Fruit fly (Drosophila melanogaster) whole organism, prepupa: ENCODE data around the gene CG42481.
A peak's percentile ranks its signal among the peaks of the same experiment; 100 is the strongest.

ENCODE experiments used
- Blimp-1 ChIP-seq: fragments of 200-800 bp; sonication (Bioruptor generic); optimal IDR thresholded peaks from 3 replicates; lab custom pipeline; 2017; ENCODE audit warnings: missing biosample characterization, missing genetic modification characterization, mild to moderate bottlenecking, moderate library complexity, missing genetic modification reagents
- CG10631 ChIP-seq: fragments of 200-800 bp; sonication (Bioruptor generic); optimal IDR thresholded peaks from 2 replicates; lab custom pipeline; 2016; ENCODE audit warnings: missing biosample characterization, missing genetic modification characterization
- CG10669 ChIP-seq: fragments of 200-800 bp; sonication (Bioruptor generic); optimal IDR thresholded peaks from 3 replicates; lab custom pipeline; 2018; ENCODE audit warnings: missing biosample characterization, mild to moderate bottlenecking, missing genetic modification characterization, moderate library complexity
- CG11294 ChIP-seq: fragments of 200-800 bp; sonication (Bioruptor generic); IDR thresholded peaks from 2 replicates; pipeline ENCODE4 v1.3.6; 2022; ENCODE audit warnings: missing biosample characterization, missing genetic modification characterization
- CG11762 ChIP-seq: fragments of 200-800 bp; sonication (Bioruptor generic); optimal IDR thresholded peaks from 3 replicates; lab custom pipeline; 2016; ENCODE audit warnings: missing biosample characterization, missing genetic modification characterization; ENCODE audit not compliant: insufficient read depth
- CG11902 ChIP-seq: fragments of 200-800 bp; sonication (Bioruptor generic); optimal IDR thresholded peaks from 3 replicates; lab custom pipeline; 2016; ENCODE audit warnings: missing biosample characterization, missing genetic modification characterization
- CG15336 ChIP-seq: fragments of 200-800 bp; sonication (Bioruptor generic); IDR thresholded peaks from 2 replicates; pipeline ENCODE4 v1.3.6; 2022; ENCODE audit warnings: missing biosample characterization, missing genetic modification characterization
- CG1621 ChIP-seq: fragments of 200-800 bp; sonication (Bioruptor generic); optimal IDR thresholded peaks from 3 replicates; lab custom pipeline; 2018; ENCODE audit warnings: missing biosample characterization, mild to moderate bottlenecking, missing genetic modification characterization
- CG16779 ChIP-seq: fragments of 200-800 bp; sonication (Bioruptor generic); optimal IDR thresholded peaks from 3 replicates; lab custom pipeline; 2017; ENCODE audit warnings: missing biosample characterization, mild to moderate bottlenecking, missing genetic modification characterization
- CG3032 ChIP-seq: fragments of 200-800 bp; optimal IDR thresholded peaks from 2 replicates; lab custom pipeline; 2019; ENCODE audit warnings: missing biosample characterization, mild to moderate bottlenecking, missing genetic modification characterization, moderate library complexity
- CG31627 ChIP-seq: fragments of 200-800 bp; sonication (Bioruptor generic); optimal IDR thresholded peaks from 3 replicates; lab custom pipeline; 2016; ENCODE audit warnings: missing biosample characterization, missing genetic modification characterization
- CG34406 ChIP-seq: fragments of 200-800 bp; sonication (Bioruptor generic); optimal IDR thresholded peaks from 3 replicates; lab custom pipeline; 2016; ENCODE audit warnings: missing biosample characterization, missing genetic modification characterization
- CG3919 ChIP-seq: fragments of 200-800 bp; sonication (Bioruptor generic); optimal IDR thresholded peaks from 3 replicates; lab custom pipeline; 2016; ENCODE audit warnings: missing biosample characterization, missing genetic modification characterization
- CG4318 ChIP-seq: fragments of 200-800 bp; sonication (Bioruptor generic); optimal IDR thresholded peaks from 3 replicates; lab custom pipeline; 2017; ENCODE audit warnings: missing biosample characterization, mild to moderate bottlenecking, missing genetic modification characterization
- CG6163 ChIP-seq: fragments of 200-800 bp; sonication (Bioruptor generic); IDR thresholded peaks from 3 replicates; pipeline ENCODE4 v1.3.6; 2022; ENCODE audit warnings: missing biosample characterization, missing genetic modification characterization
- CG6276 ChIP-seq: fragments of 200-800 bp; sonication (Bioruptor generic); optimal IDR thresholded peaks from 2 replicates; lab custom pipeline; 2017; ENCODE audit warnings: missing biosample characterization, mild to moderate bottlenecking, missing genetic modification characterization
- CG6792 ChIP-seq: fragments of 200-800 bp; sonication (Bioruptor generic); optimal IDR thresholded peaks from 3 replicates; lab custom pipeline; 2016; ENCODE audit warnings: missing biosample characterization, missing genetic modification characterization
- CG7368 ChIP-seq: fragments of 200-800 bp; sonication (Bioruptor generic); optimal IDR thresholded peaks from 3 replicates; lab custom pipeline; 2016; ENCODE audit warnings: missing biosample characterization, missing genetic modification characterization
- CG8119 ChIP-seq: fragments of 200-800 bp; sonication (Bioruptor generic); IDR thresholded peaks from 3 replicates; pipeline ENCODE4 v1.3.6; 2022; ENCODE audit warnings: missing biosample characterization, missing genetic modification characterization
- CG8319 ChIP-seq: fragments of 200-800 bp; sonication (Bioruptor generic); optimal IDR thresholded peaks from 3 replicates; lab custom pipeline; 2016; ENCODE audit warnings: missing biosample characterization, missing genetic modification characterization
- Eip78C ChIP-seq: fragments of 200-800 bp; sonication (Bioruptor generic); peaks from one replicate; lab custom pipeline; 2016; ENCODE audit warnings: missing biosample characterization, missing genetic modification characterization
- Ets21C ChIP-seq: fragments of 200-800 bp; sonication (Bioruptor generic); optimal IDR thresholded peaks from 3 replicates; lab custom pipeline; 2016; ENCODE audit warnings: missing biosample characterization, missing genetic modification characterization
- Ets96B ChIP-seq: fragments of 200-800 bp; optimal IDR thresholded peaks from 2 replicates; lab custom pipeline; 2019; ENCODE audit warnings: missing biosample characterization, mild to moderate bottlenecking, missing genetic modification characterization, moderate library complexity
- Hr38 ChIP-seq: sonication (Bioruptor generic); optimal IDR thresholded peaks from 2 replicates; lab custom pipeline; 2016; ENCODE audit warnings: missing biosample characterization, missing genetic modification characterization
- Hr39 ChIP-seq: fragments of 200-800 bp; sonication (Bioruptor generic); optimal IDR thresholded peaks from 2 replicates; lab custom pipeline; 2016; ENCODE audit warnings: missing biosample characterization, missing genetic modification characterization
- Lpt ChIP-seq: fragments of 200-800 bp; sonication (Bioruptor generic); optimal IDR thresholded peaks from 3 replicates; lab custom pipeline; 2016; ENCODE audit warnings: missing biosample characterization, missing genetic modification characterization
- Met ChIP-seq: fragments of 200-800 bp; sonication (Bioruptor generic); optimal IDR thresholded peaks from 3 replicates; lab custom pipeline; 2016; ENCODE audit warnings: missing biosample characterization, missing genetic modification characterization
- OdsH ChIP-seq: fragments of 200-800 bp; sonication (Bioruptor generic); optimal IDR thresholded peaks from 3 replicates; lab custom pipeline; 2016; ENCODE audit warnings: missing biosample characterization, missing genetic modification characterization
- Smox ChIP-seq: fragments of 200-800 bp; sonication (Bioruptor generic); optimal IDR thresholded peaks from 3 replicates; lab custom pipeline; 2016; ENCODE audit warnings: missing biosample characterization, missing genetic modification characterization
- Sox102F ChIP-seq: fragments of 200-800 bp; sonication (Bioruptor generic); optimal IDR thresholded peaks from 2 replicates; lab custom pipeline; 2016; ENCODE audit warnings: missing biosample characterization, mild to moderate bottlenecking, missing genetic modification characterization
- Sox14 ChIP-seq: fragments of 200-800 bp; sonication (Bioruptor generic); optimal IDR thresholded peaks from 3 replicates; lab custom pipeline; 2016; ENCODE audit warnings: missing biosample characterization, missing genetic modification characterization
- Sox15 ChIP-seq: fragments of 200-800 bp; sonication (Bioruptor generic); optimal IDR thresholded peaks from 3 replicates; lab custom pipeline; 2016; ENCODE audit warnings: missing biosample characterization, missing genetic modification characterization
- achi ChIP-seq: fragments of 200-800 bp; sonication (Bioruptor generic); optimal IDR thresholded peaks from 3 replicates; lab custom pipeline; 2016; ENCODE audit warnings: missing biosample characterization, missing genetic modification characterization
- acj6 ChIP-seq: fragments of 200-800 bp; sonication (Bioruptor generic); optimal IDR thresholded peaks from 3 replicates; lab custom pipeline; 2016; ENCODE audit warnings: missing biosample characterization, missing genetic modification characterization
- cyc ChIP-seq: fragments of 200-800 bp; sonication (Bioruptor generic); optimal IDR thresholded peaks from 3 replicates; lab custom pipeline; 2016; ENCODE audit warnings: missing biosample characterization, missing genetic modification characterization
- dac ChIP-seq: fragments of 200-800 bp; sonication (Bioruptor generic); optimal IDR thresholded peaks from 2 replicates; lab custom pipeline; 2017; ENCODE audit warnings: missing biosample characterization, mild to moderate bottlenecking, missing genetic modification characterization
- dsx ChIP-seq: fragments of 200-800 bp; optimal IDR thresholded peaks from 3 replicates; lab custom pipeline; 2019; ENCODE audit warnings: missing biosample characterization, mild to moderate bottlenecking, missing genetic modification characterization, moderate library complexity; ENCODE audit not compliant: poor library complexity, severe bottlenecking
- esn ChIP-seq: fragments of 200-800 bp; sonication (Bioruptor generic); optimal IDR thresholded peaks from 2 replicates; lab custom pipeline; 2016; ENCODE audit warnings: missing biosample characterization, mild to moderate bottlenecking, missing genetic modification characterization, moderate library complexity
- fd59A ChIP-seq: fragments of 200-800 bp; sonication (Bioruptor generic); optimal IDR thresholded peaks from 2 replicates; lab custom pipeline; 2017; ENCODE audit warnings: missing biosample characterization, mild to moderate bottlenecking, missing genetic modification characterization, missing genetic modification reagents
- fd85E ChIP-seq: fragments of 200-800 bp; sonication (Bioruptor generic); optimal IDR thresholded peaks from 3 replicates; lab custom pipeline; 2016; ENCODE audit warnings: missing biosample characterization, missing genetic modification characterization
- fkh ChIP-seq: fragments of 200-800 bp; sonication (Bioruptor generic); optimal IDR thresholded peaks from 3 replicates; lab custom pipeline; 2017; ENCODE audit warnings: missing biosample characterization, mild to moderate bottlenecking, missing genetic modification characterization, moderate library complexity
- lz ChIP-seq: fragments of 200-800 bp; sonication (Bioruptor generic); optimal IDR thresholded peaks from 3 replicates; lab custom pipeline; 2016; ENCODE audit warnings: missing biosample characterization, missing genetic modification characterization
- net ChIP-seq: fragments of 200-800 bp; sonication (Bioruptor generic); optimal IDR thresholded peaks from 3 replicates; lab custom pipeline; 2016; ENCODE audit warnings: missing biosample characterization, missing genetic modification characterization
- pdm3 ChIP-seq: fragments of 200-800 bp; sonication (Bioruptor generic); optimal IDR thresholded peaks from 3 replicates; lab custom pipeline; 2016; ENCODE audit warnings: missing biosample characterization, missing genetic modification characterization
- salr ChIP-seq, 2 experiments: fragments of 200-800 bp; sonication (Bioruptor generic); optimal IDR thresholded peaks; 3 replicates each; lab custom pipeline; 2016 to 2018; ENCODE audit warnings: missing biosample characterization in 2 of 2, missing genetic modification characterization in 2 of 2, mild to moderate bottlenecking in 1 of 2
- spab ChIP-seq: fragments of 200-800 bp; sonication (Bioruptor generic); optimal IDR thresholded peaks from 2 replicates; lab custom pipeline; 2017; ENCODE audit warnings: missing biosample characterization, mild to moderate bottlenecking, missing genetic modification characterization, missing genetic modification reagents
- svp ChIP-seq: fragments of 200-800 bp; sonication (Bioruptor generic); peaks from one replicate; lab custom pipeline; 2016; ENCODE audit warnings: missing biosample characterization, missing genetic modification characterization
- topi ChIP-seq: fragments of 200-800 bp; sonication (Bioruptor generic); optimal IDR thresholded peaks from 3 replicates; lab custom pipeline; 2016; ENCODE audit warnings: missing biosample characterization, missing genetic modification characterization
- vri ChIP-seq: fragments of 200-800 bp; sonication (Bioruptor generic); optimal IDR thresholded peaks from 3 replicates; lab custom pipeline; 2016; ENCODE audit warnings: missing biosample characterization, mild to moderate bottlenecking, missing genetic modification characterization

The CG42481 gene

DNA sequence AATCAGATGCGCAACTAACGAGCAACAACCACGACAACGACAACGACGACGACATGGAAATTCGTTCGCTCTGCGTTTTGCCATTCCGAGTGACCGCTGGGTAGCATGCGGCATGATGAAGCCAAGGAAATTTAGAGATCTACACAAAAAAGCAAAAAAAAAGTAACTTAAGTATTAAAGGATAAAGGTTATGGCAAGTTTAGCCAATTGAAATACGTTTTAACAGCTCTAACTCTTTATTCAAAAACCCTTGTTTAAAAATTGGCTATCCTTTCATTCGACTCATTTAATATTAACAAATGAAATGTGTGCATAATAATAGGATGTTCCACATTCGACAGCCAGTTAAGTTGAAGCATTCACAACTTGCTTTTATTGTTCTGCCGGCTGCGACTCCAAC lies 35.0 kb downstream of the CG42481 start (continued):
- TF ChIP-seq Met (GFP tag; lab: Kevin White, UChicago) (peak; percentile 57), CG11294 (GFP tag; lab: Robert Waterston, UW) (no peak), Blimp-1 (GFP tag; lab: Kevin White, UChicago) (no peak), CG10669 (peak; percentile 56), salr (GFP tag; optimal IDR thresholded peaks at IDR 0.05; lab: Kevin White, UChicago) (peak in 1 of 2 experiments; percentile 64), CG7368 (GFP tag; lab: Kevin White, UChicago) (peak; percentile 16), Lpt (GFP tag; lab: Kevin White, UChicago) (peak; percentile 37), spab (GFP tag; lab: Kevin White, UChicago) (peak; percentile 67), svp (GFP tag; lab: Kevin White, UChicago) (peak; percentile 60), Ets96B (tag; lab: Kevin White, UChicago) (peak; percentile 54), CG31627 (GFP tag; lab: Kevin White, UChicago) (peak; percentile 58), CG8319 (GFP tag; lab: Kevin White, UChicago) (no peak), cyc (GFP tag; lab: Kevin White, UChicago) (peak; percentile 59), achi (peak; percentile 61), Sox15 (GFP tag; lab: Kevin White, UChicago) (peak; percentile 47), Sox102F (peak; percentile 2), Sox14 (GFP tag; lab: Kevin White, UChicago) (peak; percentile 61), CG3919 (GFP tag; lab: Kevin White, UChicago) (peak; percentile 71), Eip78C (GFP tag; lab: Kevin White, UChicago) (peak; percentile 88), fd59A (peak; percentile 31), vri (GFP tag; lab: Kevin White, UChicago) (no peak)

DNA sequence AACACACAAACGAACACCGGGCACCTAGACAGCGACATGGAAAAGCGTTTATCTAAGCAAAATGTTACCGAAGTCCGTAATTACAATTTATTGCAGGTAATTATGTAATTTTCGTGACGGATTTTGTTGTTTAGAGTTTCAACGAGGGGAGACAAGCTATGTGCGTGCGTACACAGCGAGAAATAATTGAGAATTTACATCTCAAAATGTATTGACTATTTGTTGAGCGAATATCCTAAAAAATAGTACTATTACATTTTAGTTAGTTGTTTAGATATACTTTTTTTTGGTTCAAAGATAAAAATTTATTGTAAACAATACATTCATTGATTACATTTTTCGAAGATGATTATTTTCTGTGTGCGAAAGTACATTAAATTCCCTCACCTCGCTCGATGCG lies 36.6 kb downstream of the CG42481 start:
- TF ChIP-seq Sox15 (GFP tag; lab: Kevin White, UChicago) (no peak), Sox102F (no peak), topi (GFP tag; lab: Kevin White, UChicago) (no peak), vri (GFP tag; lab: Kevin White, UChicago) (no peak), CG10669 (no peak), net (no peak), CG10631 (GFP tag; lab: Kevin White, UChicago) (no peak), CG6276 (GFP tag; lab: Kevin White, UChicago) (peak; percentile 52), CG11902 (GFP tag; lab: Kevin White, UChicago) (no peak), spab (GFP tag; lab: Kevin White, UChicago) (no peak), CG31627 (GFP tag; lab: Kevin White, UChicago) (peak; percentile 3), Hr39 (GFP tag; lab: Kevin White, UChicago) (no peak), acj6 (GFP tag; lab: Kevin White, UChicago) (no peak), CG8119 (GFP tag; lab: Robert Waterston, UW) (peak; percentile 61), dac (GFP tag; lab: Kevin White, UChicago) (no peak), svp (GFP tag; lab: Kevin White, UChicago) (no peak), Eip78C (GFP tag; lab: Kevin White, UChicago) (peak; percentile 78), cyc (GFP tag; lab: Kevin White, UChicago) (no peak), CG6792 (no peak), CG34406 (no peak), esn (GFP tag; lab: Kevin White, UChicago) (no peak), Lpt (GFP tag; lab: Kevin White, UChicago) (peak; percentile 5), Smox (GFP tag; lab: Kevin White, UChicago) (no peak), Hr38 (no peak), lz (GFP tag; lab: Kevin White, UChicago) (no peak), CG11762 (GFP tag; lab: Kevin White, UChicago) (no peak), achi (peak; percentile 19), Ets21C (GFP tag; lab: Kevin White, UChicago) (no peak), fkh (GFP tag; lab: Kevin White, UChicago) (no peak), Met (GFP tag; lab: Kevin White, UChicago) (no peak), CG3919 (GFP tag; lab: Kevin White, UChicago) (no peak), CG4318 (GFP tag; lab: Kevin White, UChicago) (peak; percentile 5), CG15336 (GFP tag; lab: Robert Waterston, UW) (peak; percentile 71), CG6163 (GFP tag; lab: Robert Waterston, UW) (peak; percentile 58; the same call in 2 of the 3 replicates), CG3032 (tag; lab: Kevin White, UChicago) (no peak), Blimp-1 (GFP tag; lab: Kevin White, UChicago) (no peak), dsx (no peak), CG1621 (tag; lab: Kevin White, UChicago) (no peak), OdsH (GFP tag; lab: Kevin White, UChicago) (peak; percentile 4), CG16779 (tag; lab: Kevin White, UChicago) (no peak), pdm3 (GFP tag; lab: Kevin White, UChicago) (peak; percentile 12), fd85E (no peak)
